Fruit fly (Drosophila melanogaster) whole organism, embryonic: ENCODE data around the gene Est-6.

Experiments
- CG10147 ChIP-seq: fragments of 200-800 bp; sonication (Bioruptor generic); optimal IDR thresholded peaks from 2 replicates; lab custom pipeline; 2019; ENCODE audit warnings: missing biosample characterization, mild to moderate bottlenecking, missing genetic modification characterization, moderate library complexity
- CG11504 ChIP-seq: fragments of 200-800 bp; sonication (Bioruptor generic); optimal IDR thresholded peaks from 3 replicates; lab custom pipeline; 2019; ENCODE audit warnings: missing biosample characterization, mild to moderate bottlenecking, missing genetic modification characterization, moderate library complexity
- CG11695 ChIP-seq: fragments of 200-800 bp; sonication (Bioruptor generic); IDR thresholded peaks from 3 replicates; pipeline ENCODE4 v1.3.6; 2022; ENCODE audit warnings: missing biosample characterization, missing genetic modification characterization
- CG15269 ChIP-seq: fragments of 200-800 bp; sonication (Bioruptor generic); optimal IDR thresholded peaks from 2 replicates; lab custom pipeline; 2018; ENCODE audit warnings: missing biosample characterization, mild to moderate bottlenecking, missing genetic modification characterization, moderate library complexity
- CG1647 ChIP-seq: fragments of 200-800 bp; sonication (Bioruptor generic); optimal IDR thresholded peaks from 3 replicates; lab custom pipeline; 2016; ENCODE audit warnings: missing biosample characterization, missing genetic modification characterization
- CG16813 ChIP-seq: fragments of 200-800 bp; sonication (Bioruptor generic); IDR thresholded peaks from 3 replicates; pipeline ENCODE4 v1.3.6; 2022; ENCODE audit warnings: missing biosample characterization, missing genetic modification characterization; ENCODE audit not compliant: partially characterized antibody
- CG18476 ChIP-seq: fragments of 200-800 bp; sonication (Bioruptor generic); optimal IDR thresholded peaks from 2 replicates; lab custom pipeline; 2016; ENCODE audit warnings: missing biosample characterization, mild to moderate bottlenecking, missing genetic modification characterization
- CG18599 ChIP-seq: fragments of 200-800 bp; sonication (Bioruptor generic); optimal IDR thresholded peaks from 3 replicates; lab custom pipeline; 2017; ENCODE audit warnings: missing biosample characterization, missing genetic modification characterization, mild to moderate bottlenecking, moderate library complexity, missing genetic modification reagents
- CG2202 ChIP-seq: fragments of 200-800 bp; sonication (Bioruptor generic); optimal IDR thresholded peaks from 2 replicates; lab custom pipeline; 2018; ENCODE audit warnings: missing biosample characterization, mild to moderate bottlenecking, missing genetic modification characterization
- CG2678 ChIP-seq: fragments of 200-800 bp; sonication (Bioruptor generic); optimal IDR thresholded peaks from 3 replicates; lab custom pipeline; 2019; ENCODE audit warnings: missing biosample characterization, mild to moderate bottlenecking, missing genetic modification characterization, moderate library complexity
- CG30403 ChIP-seq: fragments of 200-800 bp; sonication (Bioruptor generic); optimal IDR thresholded peaks from 3 replicates; lab custom pipeline; 2016; ENCODE audit warnings: missing biosample characterization, missing genetic modification characterization
- CG3281 ChIP-seq: fragments of 200-800 bp; sonication (Bioruptor generic); optimal IDR thresholded peaks from 3 replicates; lab custom pipeline; 2017; ENCODE audit warnings: missing biosample characterization, mild to moderate bottlenecking, missing genetic modification characterization
- CG3847 ChIP-seq: fragments of 200-800 bp; sonication (Bioruptor generic); IDR thresholded peaks from 2 replicates; pipeline ENCODE4 v1.3.6; 2022; ENCODE audit warnings: missing biosample characterization, missing genetic modification characterization
- CG7839 ChIP-seq: fragments of 200-800 bp; sonication (Bioruptor generic); optimal IDR thresholded peaks from 3 replicates; lab custom pipeline; 2018; ENCODE audit warnings: missing biosample characterization, mild to moderate bottlenecking, missing genetic modification characterization, moderate library complexity
- CG8924 ChIP-seq: fragments of 200-800 bp; optimal IDR thresholded peaks from 3 replicates; lab custom pipeline; 2019; ENCODE audit warnings: missing biosample characterization, mild to moderate bottlenecking, missing genetic modification characterization, moderate library complexity
- CG9876 ChIP-seq: fragments of 200-800 bp; sonication (Bioruptor generic); optimal IDR thresholded peaks from 2 replicates; lab custom pipeline; 2016; ENCODE audit warnings: missing biosample characterization, missing genetic modification characterization
- CoRest ChIP-seq: fragments of 200-800 bp; sonication (Bioruptor generic); optimal IDR thresholded peaks from 3 replicates; lab custom pipeline; 2018; ENCODE audit warnings: missing biosample characterization, mild to moderate bottlenecking, missing genetic modification characterization, moderate library complexity
- CrebB ChIP-seq: fragments of 200-800 bp; sonication (Bioruptor generic); optimal IDR thresholded peaks from 3 replicates; lab custom pipeline; 2018; ENCODE audit warnings: missing biosample characterization, mild to moderate bottlenecking, missing genetic modification characterization
- Drgx ChIP-seq: fragments of 200-800 bp; sonication (Bioruptor generic); IDR thresholded peaks from 2 replicates; pipeline ENCODE4 v1.3.6; 2022; ENCODE audit warnings: missing biosample characterization, missing genetic modification characterization
- HmgD ChIP-seq: fragments of 200-800 bp; sonication (Bioruptor generic); optimal IDR thresholded peaks from 3 replicates; lab custom pipeline; 2016; ENCODE audit warnings: missing biosample characterization, missing genetic modification characterization
- Lhr ChIP-seq: fragments of 200-800 bp; sonication (Bioruptor generic); optimal IDR thresholded peaks from 3 replicates; lab custom pipeline; 2017; ENCODE audit warnings: mild to moderate bottlenecking, missing biosample characterization, missing genetic modification reagents, missing genetic modification characterization
- Meics ChIP-seq: fragments of 200-800 bp; sonication (Bioruptor generic); optimal IDR thresholded peaks from 2 replicates; lab custom pipeline; 2017; ENCODE audit warnings: missing biosample characterization, mild to moderate bottlenecking, missing genetic modification characterization
- Nf-YC ChIP-seq: fragments of 200-800 bp; optimal IDR thresholded peaks from 3 replicates; lab custom pipeline; 2019; ENCODE audit warnings: missing biosample characterization, mild to moderate bottlenecking, missing genetic modification characterization, moderate library complexity
- Oli ChIP-seq: fragments of 200-800 bp; sonication (Bioruptor generic); optimal IDR thresholded peaks from 2 replicates; lab custom pipeline; 2018; ENCODE audit warnings: missing biosample characterization, mild to moderate bottlenecking, missing genetic modification characterization, moderate library complexity
- Sox100B ChIP-seq: fragments of 200-800 bp; sonication (Bioruptor generic); optimal IDR thresholded peaks from 3 replicates; lab custom pipeline; 2018; ENCODE audit warnings: missing biosample characterization, mild to moderate bottlenecking, missing genetic modification characterization
- Sry-δ ChIP-seq: fragments of 200-800 bp; sonication (Bioruptor generic); optimal IDR thresholded peaks from 2 replicates; lab custom pipeline; 2016; ENCODE audit warnings: missing biosample characterization, missing genetic modification characterization
- Vsx1 ChIP-seq: fragments of 200-800 bp; sonication (Bioruptor generic); optimal IDR thresholded peaks from 2 replicates; lab custom pipeline; 2017; ENCODE audit warnings: missing biosample characterization, mild to moderate bottlenecking, missing genetic modification characterization, missing genetic modification reagents
- ase ChIP-seq: fragments of 200-800 bp; sonication (Bioruptor generic); IDR thresholded peaks from 3 replicates; pipeline ENCODE4 v1.3.6; 2022; ENCODE audit warnings: missing biosample characterization, missing genetic modification characterization
- bab2 ChIP-seq: fragments of 200-800 bp; sonication (Bioruptor generic); optimal IDR thresholded peaks from 2 replicates; lab custom pipeline; 2016; ENCODE audit warnings: missing biosample characterization, missing genetic modification characterization
- crol ChIP-seq: fragments of 200-800 bp; sonication (Bioruptor generic); IDR thresholded peaks from 2 replicates; pipeline ENCODE4 v1.3.6; 2022; ENCODE audit warnings: missing biosample characterization, missing genetic modification characterization
- danr ChIP-seq: fragments of 200-800 bp; sonication (Bioruptor generic); IDR thresholded peaks from 2 replicates; pipeline ENCODE4 v1.3.6; 2022; ENCODE audit warnings: missing biosample characterization, missing genetic modification characterization
- dmrt99B ChIP-seq: fragments of 200-800 bp; sonication (Bioruptor generic); optimal IDR thresholded peaks from 2 replicates; lab custom pipeline; 2018; ENCODE audit warnings: missing biosample characterization, mild to moderate bottlenecking, missing genetic modification characterization, moderate library complexity
- dysf ChIP-seq: fragments of 200-800 bp; sonication (Bioruptor generic); IDR thresholded peaks from 3 replicates; pipeline ENCODE4 v1.3.6; 2022; ENCODE audit warnings: missing biosample characterization, missing genetic modification characterization
- gem ChIP-seq: fragments of 200-800 bp; sonication (Bioruptor generic); optimal IDR thresholded peaks from 2 replicates; lab custom pipeline; 2019; ENCODE audit warnings: missing biosample characterization, mild to moderate bottlenecking, missing genetic modification characterization, moderate library complexity
- lmd ChIP-seq: fragments of 200-800 bp; sonication (Bioruptor generic); IDR thresholded peaks from 2 replicates; pipeline ENCODE4 v1.3.6; 2022; ENCODE audit warnings: missing biosample characterization, missing genetic modification characterization
- maf-S ChIP-seq: fragments of 200-800 bp; sonication (Bioruptor generic); optimal IDR thresholded peaks from 2 replicates; lab custom pipeline; 2016; ENCODE audit warnings: missing biosample characterization, missing genetic modification characterization
- nmo ChIP-seq: fragments of 200-800 bp; sonication (Bioruptor generic); optimal IDR thresholded peaks from 2 replicates; lab custom pipeline; 2018; ENCODE audit warnings: missing biosample characterization, mild to moderate bottlenecking, missing genetic modification characterization, moderate library complexity
- phol ChIP-seq: fragments of 200-800 bp; sonication (Bioruptor generic); optimal IDR thresholded peaks from 3 replicates; lab custom pipeline; 2018; ENCODE audit warnings: missing biosample characterization, mild to moderate bottlenecking, missing genetic modification characterization, moderate library complexity
- prd ChIP-seq, 3 experiments: fragments of >200 bp in 2 of 3; fragments of 200-800 bp in 1 of 3; sonication (Bioruptor generic) in 1 of 3; optimal IDR thresholded peaks in 2 of 3; IDR thresholded peaks in 1 of 3; 2 replicates in 2 of 3; 3 replicates in 1 of 3; pipeline versions ENCODE4 v1.3.6 to Lab custom; 2017 to 2022; ENCODE audit warnings: missing biosample characterization in 1 of 3, missing genetic modification characterization in 1 of 3
- row ChIP-seq: fragments of 200-800 bp; sonication (Bioruptor generic); IDR thresholded peaks from 3 replicates; pipeline ENCODE4 v1.3.6; 2022; ENCODE audit warnings: missing biosample characterization, missing genetic modification characterization
- sens ChIP-seq: fragments of 200-800 bp; sonication (Bioruptor generic); peaks from one replicate; lab custom pipeline; 2016; ENCODE audit warnings: missing biosample characterization, missing genetic modification characterization
- ssp ChIP-seq: fragments of 200-800 bp; sonication (Bioruptor generic); IDR thresholded peaks from 2 replicates; pipeline ENCODE4 v1.3.6; 2022; ENCODE audit warnings: missing biosample characterization, missing genetic modification characterization
- tap ChIP-seq: fragments of 200-800 bp; optimal IDR thresholded peaks from 3 replicates; lab custom pipeline; 2019; ENCODE audit warnings: missing biosample characterization, mild to moderate bottlenecking, missing genetic modification characterization, moderate library complexity
- zfh2 ChIP-seq: fragments of 200-800 bp; sonication (Bioruptor generic); optimal IDR thresholded peaks from 2 replicates; lab custom pipeline; 2016; ENCODE audit warnings: missing biosample characterization, missing genetic modification characterization

Est-6 gene

dm6 chr3L:12222945-12223634, 34.5 kb downstream of the Est-6 start (continued):
- TF ChIP-seq CG9876 (GFP tag; lab: Kevin White, UChicago) (no peak), Nf-YC (no peak), CG18599 (GFP tag; lab: Kevin White, UChicago) (peak; percentile 4), Vsx1 (no peak), CG2202 (tag; lab: Kevin White, UChicago) (no peak), Sry-δ (GFP tag; lab: Kevin White, UChicago) (no peak), CG16813 (no peak)

dm6 chr3L:12223635-12224016, 35.0 kb downstream of the Est-6 start:
- TF ChIP-seq Drgx (GFP tag; lab: Robert Waterston, UW) (peak; percentile 38; the same call in 1 of the 2 replicates), HmgD (no peak), sens (GFP tag; lab: Kevin White, UChicago) (peak; percentile 83), crol (GFP tag; lab: Robert Waterston, UW) (0 out of 2 replicates have a peak, but pooled peaks have one; percentile 4), CrebB (no peak), dysf (GFP tag; lab: Robert Waterston, UW) (0 out of 3 replicates have a peak, but pooled peaks have one; percentile 37), ase (0 out of 3 replicates have a peak, but pooled peaks have one; percentile 4), row (GFP tag; lab: Robert Waterston, UW) (peak; percentile 27; the same call in 1 of the 3 replicates), Lhr (GFP tag; lab: Kevin White, UChicago) (no peak), CG8924 (no peak), phol (tag; lab: Kevin White, UChicago) (peak; percentile 7), CG18599 (GFP tag; lab: Kevin White, UChicago) (peak; percentile 43), dmrt99B (tag; lab: Kevin White, UChicago) (peak; percentile 23), CG1647 (GFP tag; lab: Kevin White, UChicago) (no peak), Oli (tag; lab: Kevin White, UChicago) (peak; percentile 15), bab2 (no peak), CG15269 (tag; lab: Kevin White, UChicago) (peak; percentile 9), ssp (GFP tag; lab: Robert Waterston, UW) (0 out of 2 replicates have a peak, but pooled peaks have one; percentile 7), CG11504 (tag; lab: Kevin White, UChicago) (peak; percentile 34), CG11695 (GFP tag; lab: Robert Waterston, UW) (peak; percentile 36; the same call in 1 of the 3 replicates), CG3281 (peak; percentile 22), CoRest (peak; percentile 7), gem (tag; lab: Kevin White, UChicago) (peak; percentile 38), CG30403 (GFP tag; lab: Kevin White, UChicago) (peak; percentile 24), Meics (GFP tag; lab: Kevin White, UChicago) (peak; percentile 38), nmo (GFP tag; lab: Kevin White, UChicago) (peak; percentile 10), maf-S (GFP tag; lab: Kevin White, UChicago) (no peak), CG10147 (GFP tag; lab: Kevin White, UChicago) (no peak), CG7839 (tag; lab: Kevin White, UChicago) (peak; percentile 8), CG3847 (GFP tag; lab: Robert Waterston, UW) (no peak), tap (tag; lab: Kevin White, UChicago) (peak; percentile 9), CG18476 (peak; percentile 15), danr (0 out of 2 replicates have a peak, but pooled peaks have one; percentile 11), prd (optimal IDR thresholded peaks at IDR 0.05; lab: Kevin White, UChicago) (no peak), prd (GFP tag; IDR thresholded peaks at IDR 0.05; lab: Robert Waterston, UW) (peak; percentile 45; the same call in 1 of the 3 replicates), Sox100B (peak; percentile 28), zfh2 (GFP tag; lab: Kevin White, UChicago) (no peak), lmd (GFP tag; lab: Robert Waterston, UW) (peak; percentile 42), CG2678 (peak; percentile 11)
